Worm (Caenorhabditis elegans): ENCODE results near the gene C47E8.3.

DNA sequence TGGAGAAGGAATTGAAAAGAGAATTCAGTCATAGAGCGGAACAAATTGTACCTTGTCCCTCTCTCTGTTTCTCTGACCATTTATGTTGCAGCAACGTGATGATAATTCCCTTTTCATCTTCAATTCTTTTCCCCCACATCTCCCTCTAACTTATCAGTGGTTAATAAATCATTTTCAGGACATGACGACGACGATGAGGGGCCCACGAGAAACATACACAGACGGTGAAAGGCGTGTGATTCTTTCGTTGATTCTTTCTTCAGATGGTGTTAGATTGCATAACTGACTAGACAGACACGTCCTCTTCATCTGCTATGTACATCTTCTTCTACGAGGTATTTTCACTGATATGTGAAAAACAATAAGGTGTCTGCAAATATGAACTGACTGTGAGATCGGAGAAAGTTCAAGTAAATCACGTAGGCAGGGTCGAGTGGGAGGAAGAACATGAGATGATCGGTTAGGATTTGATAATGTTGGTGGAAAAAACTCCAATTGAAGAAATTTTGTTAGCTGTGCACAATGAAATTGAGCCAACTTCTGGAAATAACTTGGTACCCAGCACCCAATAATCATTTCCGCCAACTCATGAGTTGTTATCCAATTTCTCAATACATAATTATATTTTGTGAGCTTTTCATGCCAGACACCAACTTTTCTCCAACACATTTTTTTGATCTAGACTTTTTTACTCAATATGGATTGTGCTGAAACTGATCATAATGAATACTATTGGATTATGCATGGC is 19.3 kb upstream of the C47E8.3 start, which contains the start of gene srh-17:
- TF ChIP-seq Y53G8AR.9 (GFP tag; conservative IDR thresholded peaks at IDR 0.05) (no peak), madf-10 (tag; optimal IDR thresholded peaks at IDR 0.05) (no peak), him-1 (tag; optimal IDR thresholded peaks at IDR 0.05) (no peak), nhr-90 (tag; optimal IDR thresholded peaks at IDR 0.05) (no peak), unc-130 (GFP tag; optimal IDR thresholded peaks at IDR 0.05) (no peak), ceh-40 (GFP tag; IDR thresholded peaks at IDR 0.05) (no peak), tbx-9 (tag; optimal IDR thresholded peaks at IDR 0.05; ENCODE audit: borderline replicate concordance) (no peak), Y79H2A.3 (GFP tag; conservative IDR thresholded peaks at IDR 0.05) (no peak), unc-62 (GFP tag; optimal IDR thresholded peaks at IDR 0.05) (no peak)

Data from whole organism, young adult.